Fruit fly (Drosophila melanogaster) whole organism, adult: ENCODE results near the gene CG32191.

ENCODE experiments used
- CG33017 ChIP-seq: fragments of 200-800 bp; sonication (Bioruptor generic); optimal IDR thresholded peaks from 2 replicates; lab custom pipeline; 2018; ENCODE audit warnings: missing biosample characterization, mild to moderate bottlenecking, missing genetic modification characterization, moderate library complexity
- CG7045 ChIP-seq: fragments of 200-800 bp; sonication (Bioruptor generic); optimal IDR thresholded peaks from 2 replicates; lab custom pipeline; 2017; ENCODE audit warnings: missing biosample characterization, mild to moderate bottlenecking, missing genetic modification characterization
- Hr96 ChIP-seq: fragments of 200-800 bp; sonication (Bioruptor generic); optimal IDR thresholded peaks from 2 replicates; lab custom pipeline; 2016; ENCODE audit warnings: missing biosample characterization, missing genetic modification characterization
- bab1 ChIP-seq: fragments of 200-800 bp; sonication (Bioruptor generic); optimal IDR thresholded peaks from 3 replicates; lab custom pipeline; 2019; ENCODE audit warnings: missing biosample characterization, mild to moderate bottlenecking, missing genetic modification characterization, moderate library complexity
- kay ChIP-seq: fragments of 200-800 bp; sonication (Bioruptor generic); peaks from one replicate; lab custom pipeline; 2016; ENCODE audit warnings: missing biosample characterization, missing genetic modification characterization, borderline replicate concordance
- ovo ChIP-seq: fragments of 200-800 bp; sonication (Bioruptor generic); optimal IDR thresholded peaks from 2 replicates; lab custom pipeline; 2016; ENCODE audit warnings: missing biosample characterization, missing genetic modification characterization

DNA sequence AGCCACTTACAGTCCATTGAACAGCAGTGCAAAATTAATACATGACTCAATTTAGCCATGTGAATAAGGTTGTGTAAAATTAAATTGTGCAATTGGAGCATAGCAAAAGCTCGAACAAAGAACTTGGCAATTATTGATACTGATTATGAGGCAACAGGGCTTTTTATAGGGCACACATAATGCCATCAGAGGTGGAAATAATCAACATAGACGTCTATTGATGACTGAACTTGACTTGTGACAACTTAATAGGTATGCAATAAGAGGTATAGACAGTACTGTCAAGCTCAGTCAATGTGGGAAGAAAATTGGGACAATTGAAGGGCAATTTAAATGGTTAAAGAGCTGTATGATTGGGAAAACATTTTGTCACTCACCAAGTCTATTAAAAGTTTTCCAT is 11.1 kb upstream of the CG32191 start, which contains the start of gene Ir75b:
- TF ChIP-seq ovo (GFP tag; lab: Kevin White, UChicago) (no peak), Hr96 (GFP tag; lab: Kevin White, UChicago) (no peak), CG7045 (GFP tag; lab: Kevin White, UChicago) (no peak), kay (GFP tag; lab: Kevin White, UChicago) (no peak), bab1 (no peak), CG33017 (tag; lab: Kevin White, UChicago) (no peak)
